Fruit fly (Drosophila melanogaster) ovary, adult (tissue): ENCODE results near the gene IFT46.

ENCODE experiments used
- CG17801 ChIP-seq: fragments of 200-800 bp; optimal IDR thresholded peaks from 2 replicates; lab custom pipeline; 2019; ENCODE audit warnings: missing biosample characterization, mild to moderate bottlenecking, missing genetic modification characterization, moderate library complexity; ENCODE audit not compliant: partially characterized antibody

The IFT46 gene

DNA sequence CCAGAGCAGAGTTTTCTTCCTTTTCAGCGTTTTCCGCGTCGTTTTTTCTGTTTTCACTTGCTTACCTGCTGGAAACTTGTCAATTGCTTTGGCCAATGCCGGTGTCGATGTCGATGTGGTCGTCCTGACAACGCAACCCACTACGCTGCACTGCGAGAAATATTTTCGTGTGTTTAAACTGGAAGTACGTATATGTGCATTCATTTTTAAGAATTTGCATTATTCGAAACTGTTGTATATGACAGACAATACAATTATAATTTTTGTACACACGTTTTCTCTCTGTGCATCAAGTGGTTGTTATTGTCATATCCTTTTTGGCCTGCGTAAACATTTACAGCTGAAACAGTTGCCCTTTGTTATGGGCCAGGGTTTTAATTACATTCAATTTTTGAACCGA is at the start of gene IFT46:
TSS of gene IFT46 (minus strand) at position 88 of the 400 bp plus-strand sequence.
- no peak for TF ChIP-seq CG17801

DNA sequence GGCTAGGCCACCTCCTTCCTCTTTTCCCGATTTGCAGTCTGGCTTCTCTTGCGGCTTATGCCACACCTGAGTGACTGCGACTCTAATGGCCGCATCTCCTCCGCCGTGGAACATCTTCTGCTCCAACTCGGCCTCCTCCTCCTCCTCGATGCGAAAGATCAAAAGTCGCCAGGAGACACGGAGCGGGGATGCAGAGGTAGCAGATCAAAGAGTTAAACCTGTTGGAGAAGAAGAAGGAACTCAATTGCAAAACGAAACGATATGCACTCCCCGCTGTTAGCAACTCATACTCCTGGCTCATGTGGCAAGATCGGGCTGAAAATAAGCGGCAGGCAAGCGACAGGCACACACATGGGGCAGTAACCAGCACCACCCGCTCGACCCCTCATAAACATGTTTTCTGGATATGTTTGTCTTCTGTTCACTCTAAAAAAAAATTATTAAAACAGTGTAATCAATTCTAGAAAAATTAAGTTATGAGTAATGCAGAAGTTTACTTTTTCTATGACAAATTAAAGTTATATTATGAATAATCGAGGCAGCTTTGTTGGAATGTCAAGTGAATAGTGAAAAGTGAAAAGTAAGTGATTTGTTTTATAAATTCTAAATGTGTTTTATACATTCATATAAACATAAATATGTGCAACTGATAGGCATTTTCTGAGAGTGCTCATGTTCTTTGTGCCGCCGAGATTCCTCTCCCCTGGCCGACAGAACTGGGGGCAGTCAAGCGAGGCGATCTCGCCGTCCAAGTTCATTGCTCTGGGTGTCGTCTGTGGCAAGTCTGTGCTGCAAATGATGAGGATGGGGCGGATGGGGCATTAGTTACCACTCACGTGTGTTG is 49.0 kb upstream of the IFT46 start:
- no peak for TF ChIP-seq CG17801

DNA sequence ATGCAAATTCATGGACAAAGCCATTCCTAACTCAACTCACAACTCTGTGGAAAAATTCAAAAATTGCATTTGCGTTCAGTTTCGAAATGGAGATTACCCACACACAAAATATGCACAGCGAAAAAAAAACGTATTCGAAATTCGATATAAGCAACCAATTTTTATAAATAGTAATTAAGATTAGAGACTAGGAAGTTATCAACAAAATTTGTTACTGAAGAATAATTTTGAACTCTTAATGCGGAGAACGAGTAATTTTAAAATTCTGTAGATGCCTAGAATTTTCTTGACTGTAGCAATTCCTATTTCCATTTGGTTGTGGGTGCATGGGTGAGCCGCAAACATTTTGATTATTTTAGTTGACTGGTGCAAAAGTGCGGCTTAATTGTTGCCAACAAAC is 47.5 kb upstream of the IFT46 start:
- no peak for TF ChIP-seq CG17801

DNA sequence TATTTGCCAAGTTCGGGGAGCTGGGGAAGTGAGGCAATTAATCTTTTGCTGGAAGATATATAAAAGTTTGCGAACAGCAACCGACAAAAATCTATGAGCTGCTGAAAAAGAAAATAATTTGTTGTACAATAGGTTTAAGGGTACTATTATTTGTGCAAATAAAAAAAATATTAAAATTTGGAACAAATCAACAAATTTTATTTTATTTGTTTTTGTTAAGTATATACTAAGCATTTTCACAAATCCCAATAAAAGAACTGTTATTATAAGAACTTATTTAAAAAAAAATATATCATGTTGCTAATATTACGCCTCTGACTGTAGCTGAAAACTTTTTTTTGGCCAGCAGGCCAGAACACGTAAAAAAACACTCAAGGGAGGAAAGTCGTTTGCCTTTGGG is 42.2 kb upstream of the IFT46 start:
- TF ChIP-seq CG17801, result no peak

DNA sequence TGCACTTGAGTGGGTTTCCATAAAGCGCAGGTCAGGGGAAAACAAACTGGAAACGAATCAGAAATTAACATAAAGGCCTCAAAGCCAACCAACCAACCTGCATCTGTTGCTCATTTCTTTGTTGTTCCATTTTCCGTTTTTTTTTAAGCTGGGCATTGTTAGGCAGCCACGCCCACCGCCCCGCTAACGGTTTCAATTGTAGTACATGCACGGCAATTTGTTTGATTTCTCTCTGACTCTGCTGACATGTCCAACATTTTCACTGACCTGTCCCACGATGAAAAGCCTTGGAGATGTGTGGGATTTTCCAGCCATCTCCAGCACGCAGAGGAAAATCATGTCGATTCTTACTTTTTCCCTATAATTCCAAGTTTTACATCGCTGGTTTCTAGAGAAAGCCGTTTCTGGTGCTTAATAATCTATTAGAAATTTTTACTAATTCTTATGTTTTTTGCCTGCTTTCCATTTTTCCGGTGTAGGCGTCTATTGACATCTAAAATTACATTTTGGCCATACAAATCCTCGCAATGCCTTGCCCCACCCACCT is 40.9 kb upstream of the IFT46 start:
- no peak for TF ChIP-seq CG17801

DNA sequence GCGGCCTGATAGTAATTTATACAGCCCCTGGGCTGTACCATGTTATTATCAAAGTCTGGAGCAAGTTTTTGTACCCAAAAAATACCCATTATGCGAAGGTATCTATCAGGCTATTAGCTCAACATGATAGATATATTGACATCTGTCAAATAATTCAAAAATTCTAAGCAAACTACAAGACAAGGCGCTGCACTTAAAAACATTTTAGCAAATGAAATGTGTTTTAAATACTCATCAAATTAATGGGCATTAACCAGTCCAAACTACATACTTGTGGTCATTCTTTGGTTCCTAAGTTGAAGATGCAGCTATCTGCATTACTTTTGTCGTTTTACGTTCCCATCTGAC is 37.4 kb upstream of the IFT46 start:
- TF ChIP-seq CG17801, result no peak

DNA sequence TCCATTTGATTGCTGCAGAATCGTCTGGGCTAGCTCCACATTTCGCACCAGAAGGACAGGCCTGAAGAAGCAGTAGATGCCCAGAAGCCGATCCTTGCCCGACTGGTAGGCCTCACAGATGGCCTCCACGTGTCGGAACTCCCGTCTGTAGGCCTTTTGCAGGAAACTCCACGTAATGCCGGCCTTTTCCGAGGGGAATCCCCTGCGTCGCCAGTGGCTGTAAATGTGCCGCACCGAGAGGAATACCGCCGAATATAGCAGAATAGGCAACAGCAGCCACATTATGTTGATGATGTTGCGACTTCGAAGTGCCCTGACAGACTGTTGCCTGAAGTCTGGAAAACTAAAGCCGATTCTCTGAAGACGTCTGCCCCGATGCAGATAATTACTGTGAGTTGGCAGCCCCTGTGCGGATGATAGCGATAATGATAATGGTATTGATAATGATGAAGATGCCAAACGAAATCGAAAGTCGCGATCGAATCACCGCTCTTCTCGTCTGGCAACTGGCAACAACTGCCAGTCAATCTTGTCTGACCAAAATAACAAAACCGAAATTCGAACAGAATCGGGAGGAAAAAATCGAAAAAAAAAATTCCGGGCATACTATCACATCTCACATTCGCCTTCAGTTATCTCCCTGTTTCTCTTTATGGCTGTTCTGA is 36.9 kb upstream of the IFT46 start, which contains the start of gene Cyp310a1:
TSS of gene Cyp310a1 (minus strand) at position 348 of the 665 bp plus-strand sequence.
- TF ChIP-seq CG17801, result no peak

DNA sequence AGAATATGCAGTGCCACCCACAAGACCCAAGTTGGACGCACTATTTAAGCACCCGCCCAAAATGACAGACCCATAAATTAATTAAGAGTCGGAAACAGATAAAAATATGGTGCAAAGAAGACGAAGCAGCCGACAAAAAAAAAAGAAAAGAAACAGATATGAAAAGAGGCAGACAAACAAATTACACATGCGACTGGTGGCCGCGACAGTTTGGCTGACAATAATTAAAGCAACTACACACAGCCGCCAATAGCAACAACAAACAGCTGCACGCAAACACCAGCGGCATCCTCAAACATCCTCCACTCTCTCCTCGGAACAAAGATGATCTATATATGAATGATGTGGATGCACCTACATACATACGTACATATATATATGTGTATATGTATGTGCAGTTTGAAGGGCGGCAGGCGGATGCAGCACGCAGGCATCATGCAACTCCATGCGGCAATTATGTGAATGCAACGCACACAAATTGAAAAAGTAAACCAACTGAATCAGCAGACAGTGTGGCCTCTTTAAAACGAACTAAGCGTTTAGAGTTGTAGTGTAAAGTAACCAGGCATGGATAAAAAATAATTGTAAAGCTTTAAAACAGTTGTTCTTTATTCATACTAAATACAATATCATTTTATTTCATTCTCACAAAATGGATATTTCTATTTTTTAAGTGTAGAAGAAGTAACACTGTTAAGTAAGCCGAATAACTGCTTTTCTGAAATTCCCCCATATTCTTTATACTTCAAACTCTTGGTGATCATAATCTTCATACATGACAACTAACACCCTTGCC is 32.1 kb upstream of the IFT46 start:
- TF ChIP-seq CG17801, result no peak

DNA sequence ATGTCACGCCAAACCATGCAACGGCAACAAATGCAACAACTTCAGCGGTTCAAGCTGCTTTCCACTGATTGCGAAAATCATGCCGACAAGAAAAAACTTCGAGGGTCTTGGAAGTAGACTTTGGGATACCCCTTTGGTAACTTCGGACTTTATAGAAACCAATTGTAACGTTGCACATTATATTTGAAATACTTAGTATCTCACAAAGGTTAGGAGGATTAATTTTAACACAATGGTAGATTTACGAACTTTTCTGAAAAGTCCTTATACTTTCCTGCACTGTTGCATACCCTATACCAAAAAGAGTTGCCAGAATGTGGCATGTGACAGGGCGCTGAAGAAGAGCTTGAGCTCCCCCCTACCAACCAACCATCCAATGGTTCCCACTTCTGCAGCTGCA is 29.6 kb upstream of the IFT46 start:
- TF ChIP-seq CG17801, result no peak

DNA sequence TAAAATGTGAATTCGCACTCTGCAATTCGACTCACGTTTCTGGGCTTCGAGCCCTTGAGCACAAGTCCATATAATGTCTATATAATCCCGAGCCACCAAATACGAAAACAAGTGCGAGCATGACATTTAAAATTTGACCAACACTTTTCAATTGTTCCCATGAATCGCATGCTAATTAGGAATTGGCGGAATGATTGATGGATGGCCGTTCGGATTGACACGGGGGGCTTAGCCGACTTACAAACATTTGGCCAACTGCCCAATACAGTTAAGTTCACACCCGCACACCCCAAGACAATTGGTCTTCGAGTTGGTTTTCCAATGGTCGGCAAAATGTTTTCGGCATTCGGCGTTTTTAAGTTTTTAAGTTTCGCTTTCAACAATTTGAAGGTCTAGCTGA is 25.2 kb upstream of the IFT46 start:
- TF ChIP-seq CG17801, result no peak

DNA sequence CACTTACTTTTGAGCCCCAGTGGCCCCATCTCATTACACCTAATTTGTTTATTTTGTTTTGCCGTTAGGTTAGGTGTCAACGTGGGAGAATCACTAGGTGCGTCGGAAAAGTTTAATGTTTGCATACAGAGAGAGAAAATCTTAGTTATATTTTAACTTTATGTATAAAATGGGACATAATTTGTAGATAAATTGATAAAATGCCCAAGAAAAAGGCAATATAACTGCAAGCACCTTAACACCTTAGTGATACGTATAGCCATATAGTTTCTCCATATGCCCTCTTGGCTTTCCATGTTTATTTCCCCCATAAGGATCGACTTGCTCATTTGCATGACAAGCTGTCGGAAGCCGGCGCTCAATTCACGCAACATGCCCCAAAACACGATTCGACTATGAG is 23.0 kb upstream of the IFT46 start:
- TF ChIP-seq CG17801, result no peak

DNA sequence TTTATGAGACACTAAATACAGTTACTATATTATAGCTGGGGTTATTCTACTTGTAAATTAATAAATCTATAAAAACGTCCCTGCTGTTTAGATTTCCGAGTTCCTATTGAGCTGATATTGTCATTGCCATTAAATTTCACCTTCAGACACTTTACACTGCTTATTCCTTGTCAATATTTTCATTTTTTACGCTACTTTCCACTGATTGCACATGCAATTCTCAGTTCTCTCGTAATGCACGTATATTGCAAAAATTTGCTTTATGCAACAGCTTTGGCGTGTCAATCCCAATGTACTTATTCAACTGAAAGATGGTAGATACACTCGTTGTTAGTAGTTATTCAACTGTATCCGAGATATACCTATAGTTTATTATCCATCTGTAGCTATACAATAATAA is 16.5 kb upstream of the IFT46 start:
- TF ChIP-seq CG17801, result peak; percentile 26

DNA sequence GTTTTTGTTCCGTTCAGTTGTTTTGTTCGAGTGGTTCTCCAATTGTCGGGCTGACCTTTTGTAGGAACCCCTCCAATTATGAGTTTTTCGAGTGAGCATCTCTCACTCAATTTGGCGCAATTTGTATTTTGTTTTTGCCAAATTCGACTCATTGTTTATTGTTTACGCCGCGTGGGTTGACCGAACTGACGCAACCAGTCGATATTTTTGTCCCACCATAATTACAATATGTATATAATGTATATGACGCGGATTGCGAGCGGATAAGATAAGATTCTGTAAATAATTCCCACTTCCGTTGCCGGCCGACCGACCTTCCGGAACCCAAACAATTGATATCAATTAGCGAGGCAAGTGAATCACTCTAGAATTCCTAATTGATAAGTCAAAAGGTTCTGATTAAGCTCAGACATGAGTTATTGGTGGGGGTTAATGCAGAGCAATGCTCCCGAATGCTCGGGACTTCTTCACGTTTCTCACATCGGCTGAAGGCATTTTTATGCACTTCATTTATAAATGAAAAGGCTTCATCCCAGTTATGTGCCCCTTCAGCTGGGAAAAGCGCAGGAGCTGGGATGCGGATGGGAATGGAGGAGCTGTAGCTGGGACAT is 14.8 kb upstream of the IFT46 start:
- TF ChIP-seq CG17801, result no peak

DNA sequence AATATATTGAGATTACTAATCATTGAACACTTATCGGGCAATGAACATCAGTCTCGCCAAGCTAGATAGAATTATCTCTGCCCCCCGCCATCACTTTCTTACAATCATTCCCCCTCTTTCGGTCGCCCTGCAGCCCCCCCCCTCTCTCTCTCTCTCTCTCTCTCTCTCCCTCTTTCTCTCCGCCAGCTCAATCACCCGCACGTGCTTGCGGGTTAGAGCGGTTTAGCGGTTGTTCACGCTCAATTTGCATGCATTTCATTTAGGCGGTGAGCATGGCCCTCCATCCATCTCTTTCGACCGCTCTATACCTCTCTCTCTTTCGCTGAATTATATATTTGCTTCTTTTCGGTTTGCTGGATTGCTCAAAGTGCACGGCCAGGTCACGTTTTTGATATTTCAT is 13.2 kb upstream of the IFT46 start:
- TF ChIP-seq CG17801, result no peak

DNA sequence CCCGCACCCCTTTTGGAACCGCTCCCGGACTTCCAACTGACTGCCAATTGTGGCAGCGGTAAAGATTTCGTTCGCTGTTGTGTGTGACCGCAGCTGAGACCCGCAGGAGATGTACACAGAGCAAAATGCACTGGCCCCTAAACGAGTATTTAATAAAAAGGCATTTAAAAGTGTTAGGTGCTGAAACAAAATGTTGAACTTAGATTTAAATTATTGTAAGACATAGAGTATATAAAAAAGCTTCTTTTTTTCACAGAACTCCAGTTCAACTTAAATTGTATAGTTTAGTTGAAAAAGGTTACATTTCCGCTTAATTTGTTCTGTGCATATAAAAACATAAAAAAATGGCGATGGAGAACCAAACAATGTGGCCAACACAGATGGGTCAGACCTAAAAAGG is 12.2 kb upstream of the IFT46 start:
- no peak for TF ChIP-seq CG17801

DNA sequence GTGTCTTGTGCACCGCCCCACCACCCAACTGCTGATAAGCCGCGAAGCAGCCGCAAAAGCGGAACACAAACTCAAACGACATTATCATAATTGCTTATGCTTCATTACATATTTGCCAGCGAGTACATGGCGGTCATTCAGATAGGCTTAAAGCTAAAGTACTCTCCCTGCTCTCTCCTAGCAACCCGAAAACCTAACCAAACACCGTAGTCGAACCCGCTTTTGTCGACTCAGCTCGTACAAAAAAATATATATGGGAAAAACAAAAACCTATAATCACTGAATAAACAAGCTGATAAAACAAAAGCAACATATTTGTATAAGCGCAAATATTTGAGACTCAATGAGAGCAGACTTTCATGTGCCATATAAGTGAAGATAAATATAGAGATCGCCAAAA is 11.1 kb upstream of the IFT46 start:
- TF ChIP-seq CG17801, result no peak

DNA sequence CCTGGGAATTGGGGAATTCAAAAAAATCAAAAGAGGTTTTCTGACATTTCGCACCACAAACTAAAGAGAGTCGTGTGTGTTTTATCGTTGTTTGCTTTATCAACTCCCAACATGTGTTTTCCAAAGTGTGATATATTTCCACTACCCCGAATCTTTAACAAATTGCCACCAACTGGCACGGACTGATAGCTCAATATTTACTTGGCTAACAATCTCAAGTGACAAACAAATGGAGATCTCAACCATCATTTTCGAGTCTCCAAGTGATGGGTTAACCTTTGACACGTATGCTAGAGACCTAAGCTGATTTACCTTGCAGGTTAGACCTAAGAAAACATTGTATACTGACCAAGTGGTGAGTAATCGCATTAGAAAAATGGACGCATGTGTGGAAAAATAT is 9.6 kb upstream of the IFT46 start:
- TF ChIP-seq CG17801, result no peak
